Worm (Caenorhabditis elegans) whole organism, L2 larva: Measurements from ENCODE around the gene eat-20.
A peak's percentile ranks its signal among the peaks of the same experiment; 100 is the strongest.

Source experiments
- C34F6.9 ChIP-seq: fragments of 150-350 bp; optimal IDR thresholded peaks from 2 replicates; lab custom pipeline; 2014; ENCODE audit warnings: missing biosample characterization, missing genetic modification characterization
- F13H6.1 ChIP-seq: sonication (generic microtip); optimal IDR thresholded peaks from 2 replicates; lab custom pipeline; 2016; ENCODE audit warnings: missing genetic modification characterization, missing compliant biosample characterization
- R02D3.7 ChIP-seq: fragments of 150-350 bp; optimal IDR thresholded peaks from 2 replicates; lab custom pipeline; 2014; ENCODE audit warnings: missing biosample characterization, missing genetic modification characterization
- Y55F3AM.14 ChIP-seq: fragments of 200-800 bp; sonication (Bioruptor generic); optimal IDR thresholded peaks from 2 replicates; lab custom pipeline; 2018; ENCODE audit warnings: mild to moderate bottlenecking, missing genetic modification characterization, missing compliant biosample characterization
- ZK546.5 ChIP-seq: sonication (generic microtip); optimal IDR thresholded peaks from 2 replicates; lab custom pipeline; 2017; ENCODE audit warnings: missing biosample characterization, missing genetic modification characterization
- alr-1 ChIP-seq: fragments of 150-350 bp; optimal IDR thresholded peaks from 2 replicates; lab custom pipeline; 2014; ENCODE audit warnings: missing biosample characterization, missing genetic modification characterization
- aly-2 ChIP-seq: fragments of 150-350 bp; optimal IDR thresholded peaks from 2 replicates; lab custom pipeline; 2014; ENCODE audit warnings: missing biosample characterization, missing genetic modification characterization
- blmp-1 ChIP-seq: sonication (generic microtip); optimal IDR thresholded peaks from 2 replicates; lab custom pipeline; 2017; ENCODE audit warnings: missing genetic modification characterization, mild to moderate bottlenecking, missing compliant biosample characterization, antibody characterized with exemption, moderate library complexity; ENCODE audit not compliant: insufficient read depth
- ceh-16 ChIP-seq: fragments of 150-350 bp; optimal IDR thresholded peaks from 2 replicates; lab custom pipeline; 2014; ENCODE audit warnings: missing biosample characterization, missing genetic modification characterization
- crh-2 ChIP-seq: sonication (generic microtip); optimal IDR thresholded peaks from 2 replicates; lab custom pipeline; 2017; ENCODE audit warnings: missing biosample characterization, missing genetic modification characterization
- dmd-4 ChIP-seq: sonication (generic microtip); optimal IDR thresholded peaks from 2 replicates; lab custom pipeline; 2017; ENCODE audit warnings: missing biosample characterization, missing genetic modification characterization
- egl-27 ChIP-seq: sonication (generic microtip); optimal IDR thresholded peaks from 3 replicates; lab custom pipeline; 2017; ENCODE audit warnings: missing biosample characterization, missing genetic modification reagents, missing genetic modification characterization
- elt-1 ChIP-seq: fragments of 150-350 bp; optimal IDR thresholded peaks from 2 replicates; lab custom pipeline; 2014; ENCODE audit warnings: missing biosample characterization, missing genetic modification characterization
- fos-1 ChIP-seq: fragments of 150-350 bp; optimal IDR thresholded peaks from 2 replicates; lab custom pipeline; 2014; ENCODE audit warnings: missing biosample characterization, missing genetic modification characterization
- gmeb-1 ChIP-seq: fragments of 150-350 bp; optimal IDR thresholded peaks from 2 replicates; lab custom pipeline; 2014; ENCODE audit warnings: missing biosample characterization, missing genetic modification characterization
- lin-11 ChIP-seq: fragments of 150-350 bp; sonication (generic microtip); optimal IDR thresholded peaks from 2 replicates; lab custom pipeline; 2014; ENCODE audit warnings: missing biosample characterization, missing genetic modification characterization, inconsistent platforms, mixed read lengths
- lin-13 ChIP-seq: fragments of 150-350 bp; optimal IDR thresholded peaks from 2 replicates; lab custom pipeline; 2014; ENCODE audit warnings: missing biosample characterization, missing genetic modification reagents, missing genetic modification characterization
- lin-39 ChIP-seq: fragments of 150-350 bp; optimal IDR thresholded peaks from 2 replicates; lab custom pipeline; 2014; ENCODE audit warnings: missing biosample characterization, missing genetic modification reagents, missing genetic modification characterization
- lsy-2 ChIP-seq, 2 experiments: fragments of 150-350 bp in 1 of 2; sonication (generic microtip) in 1 of 2; optimal IDR thresholded peaks; 2 replicates each; lab custom pipeline; 2014 to 2017; ENCODE audit warnings: missing biosample characterization in 2 of 2, missing genetic modification characterization in 2 of 2
- mab-5 ChIP-seq: fragments of 150-350 bp; optimal IDR thresholded peaks from 2 replicates; lab custom pipeline; 2014; ENCODE audit warnings: missing biosample characterization, missing genetic modification characterization
- mdl-1 ChIP-seq, 2 experiments: fragments of 150-350 bp in 1 of 2; sonication (generic microtip) in 1 of 2; optimal IDR thresholded peaks; 2 replicates each; lab custom pipeline; 2017; ENCODE audit warnings: missing biosample characterization in 2 of 2, missing genetic modification characterization in 2 of 2
- nhr-11 ChIP-seq: fragments of 150-350 bp; optimal IDR thresholded peaks from 2 replicates; lab custom pipeline; 2014; ENCODE audit warnings: missing biosample characterization, missing genetic modification characterization
- nhr-12 ChIP-seq: fragments of 150-350 bp; optimal IDR thresholded peaks from 2 replicates; lab custom pipeline; 2014; ENCODE audit warnings: missing biosample characterization, missing genetic modification characterization
- nhr-129 ChIP-seq: fragments of 150-350 bp; optimal IDR thresholded peaks from 2 replicates; lab custom pipeline; 2014; ENCODE audit warnings: missing biosample characterization, missing genetic modification characterization
- nhr-21 ChIP-seq: fragments of 150-350 bp; optimal IDR thresholded peaks from 2 replicates; lab custom pipeline; 2014; ENCODE audit warnings: missing biosample characterization, missing genetic modification characterization
- nhr-23 ChIP-seq: fragments of 150-350 bp; optimal IDR thresholded peaks from 2 replicates; lab custom pipeline; 2014; ENCODE audit warnings: missing biosample characterization, missing genetic modification reagents, missing genetic modification characterization
- nhr-237 ChIP-seq: fragments of 150-350 bp; optimal IDR thresholded peaks from 2 replicates; lab custom pipeline; 2014; ENCODE audit warnings: missing biosample characterization, missing genetic modification characterization
- nhr-25 ChIP-seq: fragments of 150-350 bp; sonication (generic microtip); optimal IDR thresholded peaks from 3 replicates; lab custom pipeline; 2014; ENCODE audit warnings: missing biosample characterization, missing genetic modification characterization
- nhr-6 ChIP-seq: fragments of 150-350 bp; optimal IDR thresholded peaks from 2 replicates; lab custom pipeline; 2014; ENCODE audit warnings: missing biosample characterization, missing genetic modification characterization
- peb-1 ChIP-seq: fragments of 150-350 bp; optimal IDR thresholded peaks from 2 replicates; lab custom pipeline; 2014; ENCODE audit warnings: missing biosample characterization, missing genetic modification characterization
- sem-4 ChIP-seq: fragments of 150-350 bp; optimal IDR thresholded peaks from 2 replicates; lab custom pipeline; 2014; ENCODE audit warnings: missing biosample characterization, missing genetic modification reagents, missing genetic modification characterization
- skn-1 ChIP-seq: sonication (generic microtip); optimal IDR thresholded peaks from 2 replicates; lab custom pipeline; 2017; ENCODE audit warnings: missing biosample characterization, missing genetic modification characterization
- sma-3 ChIP-seq: sonication (generic microtip); optimal IDR thresholded peaks from 2 replicates; lab custom pipeline; 2016; ENCODE audit warnings: missing genetic modification reagents, missing genetic modification characterization, missing compliant biosample characterization
- sma-9 ChIP-seq, 2 experiments: fragments of 150-350 bp in 1 of 2; sonication (generic microtip) in 1 of 2; optimal IDR thresholded peaks; 2 replicates each; lab custom pipeline; 2014 to 2016; ENCODE audit warnings: missing genetic modification characterization in 2 of 2, mild to moderate bottlenecking in 1 of 2, missing biosample characterization in 1 of 2, missing compliant biosample characterization in 1 of 2, missing genetic modification reagents in 1 of 2, moderate library complexity in 1 of 2
- snpc-4 ChIP-seq: fragments of 150-350 bp; optimal IDR thresholded peaks from 2 replicates; lab custom pipeline; 2014; ENCODE audit warnings: missing biosample characterization, missing genetic modification characterization
- unc-39 ChIP-seq: fragments of 150-350 bp; optimal IDR thresholded peaks from 2 replicates; lab custom pipeline; 2014; ENCODE audit warnings: missing biosample characterization, missing genetic modification characterization
- unc-55 ChIP-seq: fragments of 150-350 bp; sonication (generic microtip); optimal IDR thresholded peaks from 3 replicates; lab custom pipeline; 2014; ENCODE audit warnings: missing biosample characterization, missing genetic modification reagents, missing genetic modification characterization
- unc-62 ChIP-seq: fragments of 150-350 bp; optimal IDR thresholded peaks from 2 replicates; lab custom pipeline; 2014; ENCODE audit warnings: missing biosample characterization, missing genetic modification reagents, missing genetic modification characterization
- zag-1 ChIP-seq: fragments of 150-350 bp; optimal IDR thresholded peaks from 2 replicates; lab custom pipeline; 2014; ENCODE audit warnings: missing biosample characterization, missing genetic modification characterization
- ztf-1 ChIP-seq: fragments of 200-800 bp; sonication (Bioruptor generic); conservative IDR thresholded peaks from 2 replicates; pipeline ENCODE4 v1.3.6; 2022; ENCODE audit warnings: missing genetic modification characterization, missing compliant biosample characterization
- ztf-11 ChIP-seq: sonication (generic microtip); optimal IDR thresholded peaks from 2 replicates; lab custom pipeline; 2017; ENCODE audit warnings: missing biosample characterization, missing genetic modification characterization
- ztf-4 ChIP-seq: fragments of 150-350 bp; optimal IDR thresholded peaks from 2 replicates; lab custom pipeline; 2014; ENCODE audit warnings: missing biosample characterization, missing genetic modification characterization

The eat-20 gene

ce11 chrX:15566640-15567039, 56.8 kb downstream of the eat-20 start:
- TF ChIP-seq snpc-4 (tag; lab: Kevin White, UChicago) (peak; percentile 48), skn-1 (tag; lab: Kevin White, UChicago) (no peak), F13H6.1 (tag; lab: Kevin White, UChicago) (peak; percentile 27), nhr-21 (tag; lab: Kevin White, UChicago) (no peak), aly-2 (no peak), nhr-11 (no peak), unc-62 (GFP tag; lab: Kevin White, UChicago) (no peak), dmd-4 (tag; lab: Kevin White, UChicago) (no peak), unc-55 (GFP tag; lab: Kevin White, UChicago) (peak; percentile 67), zag-1 (tag; lab: Kevin White, UChicago) (peak; percentile 46), R02D3.7 (no peak), sma-3 (GFP tag; lab: Kevin White, UChicago) (no peak), nhr-12 (tag; lab: Kevin White, UChicago) (no peak), ceh-16 (no peak), lin-13 (no peak), lsy-2 (tag; optimal IDR thresholded peaks at IDR 0.05; lab: Kevin White, UChicago) (peak in 1 of 2 experiments; percentile 13), ztf-1 (GFP tag; lab: Robert Waterston, UW) (no peak), mab-5 (tag; lab: Kevin White, UChicago) (no peak), lin-11 (tag; lab: Kevin White, UChicago) (peak; percentile 36), nhr-237 (tag; lab: Kevin White, UChicago) (no peak), sma-9 (GFP tag; optimal IDR thresholded peaks at IDR 0.05; lab: Kevin White, UChicago) (peak; percentile 48), sma-9 (tag; optimal IDR thresholded peaks at IDR 0.05; lab: Kevin White, UChicago) (no peak), fos-1 (no peak), C34F6.9 (tag; lab: Kevin White, UChicago) (peak; percentile 43), ZK546.5 (no peak), unc-39 (tag; lab: Kevin White, UChicago) (no peak), mdl-1 (tag; optimal IDR thresholded peaks at IDR 0.05; lab: Kevin White, UChicago) (peak; percentile 36 to 45), nhr-25 (tag; lab: Kevin White, UChicago) (no peak), nhr-6 (tag; lab: Kevin White, UChicago) (no peak), ztf-11 (tag; lab: Kevin White, UChicago) (no peak), blmp-1 (tag; lab: Kevin White, UChicago) (no peak), nhr-129 (tag; lab: Kevin White, UChicago) (peak; percentile 35), Y55F3AM.14 (GFP tag; lab: Kevin White, UChicago) (peak; percentile 90), crh-2 (tag; lab: Kevin White, UChicago) (peak; percentile 10), gmeb-1 (tag; lab: Kevin White, UChicago) (no peak), sem-4 (no peak)

- TF ChIP-seq ztf-4 (tag; lab: Kevin White, UChicago) (no peak), nhr-21 (tag; lab: Kevin White, UChicago) (peak; percentile 63), blmp-1 (tag; lab: Kevin White, UChicago) (peak; percentile 48), nhr-129 (tag; lab: Kevin White, UChicago) (peak; percentile 68), gmeb-1 (tag; lab: Kevin White, UChicago) (peak; percentile 31), sma-9 (GFP tag; optimal IDR thresholded peaks at IDR 0.05; lab: Kevin White, UChicago) (peak; percentile 58), sma-9 (tag; optimal IDR thresholded peaks at IDR 0.05; lab: Kevin White, UChicago) (no peak), peb-1 (tag; lab: Kevin White, UChicago) (no peak), C34F6.9 (tag; lab: Kevin White, UChicago) (peak; percentile 47), nhr-237 (tag; lab: Kevin White, UChicago) (no peak), mdl-1 (tag; optimal IDR thresholded peaks at IDR 0.05; lab: Kevin White, UChicago) (peak; percentile 28 to 29), fos-1 (peak; percentile 99), lin-39 (tag; lab: Kevin White, UChicago) (no peak), Y55F3AM.14 (GFP tag; lab: Kevin White, UChicago) (peak; percentile 51), mab-5 (tag; lab: Kevin White, UChicago) (peak; percentile 32), nhr-12 (tag; lab: Kevin White, UChicago) (no peak), unc-62 (GFP tag; lab: Kevin White, UChicago) (no peak), skn-1 (tag; lab: Kevin White, UChicago) (no peak), lin-11 (tag; lab: Kevin White, UChicago) (peak; percentile 26), elt-1 (tag; lab: Kevin White, UChicago) (no peak), lsy-2 (tag; optimal IDR thresholded peaks at IDR 0.05; lab: Kevin White, UChicago) (peak; percentile 26 to 75), nhr-25 (tag; lab: Kevin White, UChicago) (peak; percentile 81), F13H6.1 (tag; lab: Kevin White, UChicago) (peak; percentile 52), alr-1 (tag; lab: Kevin White, UChicago) (no peak), nhr-23 (tag; lab: Kevin White, UChicago) (no peak), snpc-4 (tag; lab: Kevin White, UChicago) (no peak), R02D3.7 (no peak), zag-1 (tag; lab: Kevin White, UChicago) (peak; percentile 11), crh-2 (tag; lab: Kevin White, UChicago) (peak; percentile 80), unc-55 (GFP tag; lab: Kevin White, UChicago) (peak; percentile 39), sem-4 (peak; percentile 67), sma-3 (GFP tag; lab: Kevin White, UChicago) (peak; percentile 81), egl-27 (tag; lab: Kevin White, UChicago) (peak; percentile 54), lin-13 (peak; percentile 61)
These were observed 58.5 kb downstream of the eat-20 start, which contains the start of gene dyn-1 for ce11 chrX:15567986-15568940. dyn-1 (plus strand) TSS chrX:15568890.
